Worm (Caenorhabditis elegans) whole organism, L3 larva: Measurements from ENCODE around the gene Y71H2AL.2.

ENCODE experiments used
- R02D3.7 ChIP-seq: fragments of 150-350 bp; optimal IDR thresholded peaks from 2 replicates; lab custom pipeline; 2014; ENCODE audit warnings: missing biosample characterization, missing genetic modification characterization
- fkh-10 ChIP-seq: sonication (generic microtip); optimal IDR thresholded peaks from 2 replicates; lab custom pipeline; 2017; ENCODE audit warnings: missing biosample characterization, missing genetic modification reagents, missing genetic modification characterization
- nhr-237 ChIP-seq: fragments of 150-350 bp; optimal IDR thresholded peaks from 2 replicates; lab custom pipeline; 2014; ENCODE audit warnings: missing biosample characterization, missing genetic modification characterization
- skn-1 ChIP-seq: fragments of 150-350 bp; optimal IDR thresholded peaks from 2 replicates; lab custom pipeline; 2014; ENCODE audit warnings: missing biosample characterization, missing genetic modification characterization

ce11 chrIII:2700637-2701036 is 14.5 kb downstream of the Y71H2AL.2 start, which contains the start of gene set-27:
- TF ChIP-seq nhr-237 = no peak
- no peak for TF ChIP-seq R02D3.7 (tag; lab: Kevin White, UChicago)
- TF ChIP-seq skn-1 (tag; lab: Kevin White, UChicago) = no peak
- no peak for TF ChIP-seq fkh-10 (GFP tag; lab: Kevin White, UChicago)
